Fruit fly (Drosophila melanogaster): ENCODE data around the gene CG31516.

Gene CG31516

dm6 chr3R:4220780-4221179 lies 850 bp upstream of the CG31516 start (continued):
- TF ChIP-seq Bgb (GFP tag; IDR thresholded peaks at IDR 0.05; ENCODE audit: partially characterized antibody), result peak; percentile 100
- no peak for TF ChIP-seq CG3065 (GFP tag; optimal IDR thresholded peaks at IDR 0.05)
- TF ChIP-seq ranshi (GFP tag; IDR thresholded peaks at IDR 0.05), result no peak
- no peak for TF ChIP-seq CG18764 (GFP tag; optimal IDR thresholded peaks at IDR 0.05)
- TF ChIP-seq kni (GFP tag; optimal IDR thresholded peaks at IDR 0.05), result no peak
- TF ChIP-seq bowl (GFP tag; IDR thresholded peaks at IDR 0.05), result no peak
- no peak for TF ChIP-seq trh (GFP tag; optimal IDR thresholded peaks at IDR 0.05)
- TF ChIP-seq CG12769 (tag; optimal IDR thresholded peaks at IDR 0.05), result no peak
- peak; percentile 86 for TF ChIP-seq CG2116 (GFP tag; optimal IDR thresholded peaks at IDR 0.05)
- TF ChIP-seq HHEX (GFP tag; optimal IDR thresholded peaks at IDR 0.05), result no peak
- peak; percentile 30 for TF ChIP-seq emc (GFP tag; optimal IDR thresholded peaks at IDR 0.05)
- peak; percentile 18 for TF ChIP-seq NK7.1 (GFP tag; optimal IDR thresholded peaks at IDR 0.05)
- no peak for TF ChIP-seq BtbVII (GFP tag; optimal IDR thresholded peaks at IDR 0.05)
- peak; percentile 0 for TF ChIP-seq pho (GFP tag; optimal IDR thresholded peaks at IDR 0.05)
- no peak for TF ChIP-seq CG30431 (GFP tag; optimal IDR thresholded peaks at IDR 0.05)
- TF ChIP-seq CG10209 (GFP tag; optimal IDR thresholded peaks at IDR 0.05), result no peak
- peak; percentile 45 for TF ChIP-seq luna (GFP tag; optimal IDR thresholded peaks at IDR 0.05)
- TF ChIP-seq ewg (GFP tag; optimal IDR thresholded peaks at IDR 0.05), result peak; percentile 76
- TF ChIP-seq Sox102F (GFP tag; optimal IDR thresholded peaks at IDR 0.05), result no peak
- peak; percentile 8 for TF ChIP-seq CG10654 (GFP tag; optimal IDR thresholded peaks at IDR 0.05)
- no peak for TF ChIP-seq p53 (GFP tag; optimal IDR thresholded peaks at IDR 0.05)
- TF ChIP-seq sima (GFP tag; optimal IDR thresholded peaks at IDR 0.05), result no peak
- no peak for TF ChIP-seq Atf-2 (GFP tag; optimal IDR thresholded peaks at IDR 0.05)
- TF ChIP-seq B-H2 (GFP tag; optimal IDR thresholded peaks at IDR 0.05), result peak; percentile 62
- TF ChIP-seq mam (GFP tag; optimal IDR thresholded peaks at IDR 0.05), result peak; percentile 64
- TF ChIP-seq CG3847 (GFP tag; IDR thresholded peaks at IDR 0.05), result peak; percentile 66
- peak; percentile 99 for TF ChIP-seq CG34224 (GFP tag; IDR thresholded peaks at IDR 0.05; ENCODE audit: partially characterized antibody)
- peak; percentile 53 for TF ChIP-seq nmo (GFP tag; optimal IDR thresholded peaks at IDR 0.05)
- TF ChIP-seq CG31388 (GFP tag; optimal IDR thresholded peaks at IDR 0.05), result no peak
- TF ChIP-seq Atf6 (GFP tag; IDR thresholded peaks at IDR 0.05), result no peak
- TF ChIP-seq CG9797 (GFP tag; optimal IDR thresholded peaks at IDR 0.05), result peak; percentile 31
- TF ChIP-seq sens (GFP tag), result peak; percentile 73
- TF ChIP-seq scrt (GFP tag; optimal IDR thresholded peaks at IDR 0.05), result no peak
- TF ChIP-seq CG13287 (GFP tag; IDR thresholded peaks at IDR 0.05; ENCODE audit: partially characterized antibody), result peak; percentile 99
- TF ChIP-seq cato (GFP tag; optimal IDR thresholded peaks at IDR 0.05; ENCODE audit: borderline replicate concordance), result no peak
- TF ChIP-seq pan (optimal IDR thresholded peaks at IDR 0.05), result no peak
- TF ChIP-seq pan (GFP tag; optimal IDR thresholded peaks at IDR 0.05 in 1 of 2, IDR thresholded peaks at IDR 0.05 in 1 of 2), result no peak
- TF ChIP-seq Atf3 (GFP tag; optimal IDR thresholded peaks at IDR 0.05), result no peak
- TF ChIP-seq CG2889 (GFP tag; IDR thresholded peaks at IDR 0.05), result no peak
- no peak for TF ChIP-seq CG14014 (GFP tag; IDR thresholded peaks at IDR 0.05)
- peak; percentile 32 for TF ChIP-seq Mes4 (GFP tag; optimal IDR thresholded peaks at IDR 0.05)
- no peak for TF ChIP-seq CG6683 (GFP tag; optimal IDR thresholded peaks at IDR 0.05)
- TF ChIP-seq CG13624 (GFP tag; optimal IDR thresholded peaks at IDR 0.05), result peak; percentile 70
- peak; percentile 97 for TF ChIP-seq vnd (GFP tag; IDR thresholded peaks at IDR 0.05; ENCODE audit: partially characterized antibody)
- no peak for TF ChIP-seq CG4730 (GFP tag; IDR thresholded peaks at IDR 0.05)
- no peak for TF ChIP-seq CG32772 (GFP tag; IDR thresholded peaks at IDR 0.05)
- no peak for TF ChIP-seq CG10274 (GFP tag; optimal IDR thresholded peaks at IDR 0.05)
- TF ChIP-seq CG8944 (GFP tag; optimal IDR thresholded peaks at IDR 0.05), result peak; percentile 22
- TF ChIP-seq Adf1 (GFP tag; IDR thresholded peaks at IDR 0.05), result peak; percentile 56
- peak; percentile 32 for TF ChIP-seq CG8290 (GFP tag; optimal IDR thresholded peaks at IDR 0.05)
- TF ChIP-seq CG8290 (tag; optimal IDR thresholded peaks at IDR 0.05), result peak in 1 of 2 experiments; percentile 80
- TF ChIP-seq CG12236 (GFP tag; optimal IDR thresholded peaks at IDR 0.05), result no peak
- TF ChIP-seq ara (GFP tag; IDR thresholded peaks at IDR 0.05), result no peak
